Fruit fly (Drosophila melanogaster) S2 (cell line): ENCODE results near the gene AANATL2.

Experiments
- CG8478 ChIP-seq: fragments of >200 bp; optimal IDR thresholded peaks from 2 replicates; lab custom pipeline; 2018
- CTCF ChIP-seq, 2 experiments: fragments of >200 bp; optimal IDR thresholded peaks; 2 replicates each; lab custom pipeline; 2018

DNA sequence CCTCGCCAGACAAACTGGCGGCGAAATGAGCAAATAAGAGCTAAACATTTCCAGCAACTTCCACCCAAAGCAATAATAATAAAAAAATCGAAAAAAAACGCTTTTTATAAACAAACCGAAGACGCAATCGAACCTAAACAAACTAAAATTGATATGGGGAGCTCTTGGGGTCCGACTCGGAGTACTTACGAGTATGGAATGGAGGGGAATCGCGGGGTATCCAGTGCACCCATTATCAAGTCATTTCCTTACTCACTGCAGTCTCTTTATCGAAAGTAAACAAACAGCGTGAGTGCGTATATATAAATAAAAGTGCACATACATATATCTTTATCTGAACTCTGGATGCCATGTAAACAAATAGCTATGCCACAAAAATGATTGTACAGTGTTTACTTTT, 35.9 kb downstream of the AANATL2 start:
- TF ChIP-seq CG8478 (lab: Kevin White, UChicago): no peak
- no peak for TF ChIP-seq CTCF (optimal IDR thresholded peaks at IDR 0.05; lab: Kevin White, UChicago)
